Fruit fly (Drosophila melanogaster): Measurements from ENCODE around the gene AMPKalpha.

AMPKalpha gene

DNA sequence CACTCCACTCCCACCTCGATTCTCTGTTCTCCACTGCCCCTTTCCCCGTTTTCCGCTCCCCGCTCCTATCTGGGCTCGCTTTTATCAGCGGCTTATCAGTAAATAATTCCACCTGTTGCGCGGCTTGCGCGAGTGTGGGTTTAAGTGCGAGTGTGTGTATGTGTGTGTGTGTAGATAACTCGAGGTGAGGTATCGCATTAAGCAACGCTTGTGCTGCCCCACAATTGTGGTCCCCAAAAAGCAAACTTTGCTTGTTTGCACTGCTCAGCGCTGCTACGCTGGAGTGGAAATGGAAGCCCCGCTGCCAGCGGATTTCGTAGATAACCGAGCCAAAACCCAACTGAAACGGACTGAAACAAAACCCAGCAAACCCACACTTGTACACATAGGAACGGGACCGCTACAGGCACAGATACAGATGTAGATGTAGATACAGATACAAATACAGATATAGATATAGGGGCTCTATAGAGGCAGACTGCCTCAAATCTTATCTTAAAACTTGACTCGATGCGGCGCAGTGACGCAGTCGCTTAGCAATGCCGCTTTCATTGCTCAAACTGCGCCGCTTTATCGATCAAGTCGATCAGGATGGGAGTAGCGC is 11.9 kb downstream of the AMPKalpha start (continued):
- TF ChIP-seq dmrt99B (tag; optimal IDR thresholded peaks at IDR 0.05) (peak; percentile 12), CG10209 (GFP tag; optimal IDR thresholded peaks at IDR 0.05) (peak; percentile 18), pfk (GFP tag; optimal IDR thresholded peaks at IDR 0.05) (peak; percentile 55), CG6813 (GFP tag; optimal IDR thresholded peaks at IDR 0.05) (peak; percentile 7), CG15601 (tag; optimal IDR thresholded peaks at IDR 0.05) (peak; percentile 47), Elba2 (GFP tag; optimal IDR thresholded peaks at IDR 0.05) (no peak), CG18599 (GFP tag; optimal IDR thresholded peaks at IDR 0.05) (peak; percentile 3), CG12769 (tag; optimal IDR thresholded peaks at IDR 0.05) (peak; percentile 32), CG8290 (GFP tag; optimal IDR thresholded peaks at IDR 0.05) (no peak), CG8290 (tag; optimal IDR thresholded peaks at IDR 0.05) (peak in 1 of 2 experiments; percentile 34), CG14050 (GFP tag; IDR thresholded peaks at IDR 0.05) (no peak), CG12104 (GFP tag; optimal IDR thresholded peaks at IDR 0.05) (no peak), kni (GFP tag; optimal IDR thresholded peaks at IDR 0.05) (peak; percentile 76), CG10543 (GFP tag; optimal IDR thresholded peaks at IDR 0.05) (peak; percentile 72), cg (GFP tag; optimal IDR thresholded peaks at IDR 0.05) (peak; percentile 65), CG1603 (tag; optimal IDR thresholded peaks at IDR 0.05) (peak; percentile 15), CG13296 (GFP tag; optimal IDR thresholded peaks at IDR 0.05) (peak; percentile 17), exex (tag; optimal IDR thresholded peaks at IDR 0.05) (peak; percentile 14), Sry-β (GFP tag; optimal IDR thresholded peaks at IDR 0.05) (peak; percentile 15), nau (GFP tag; optimal IDR thresholded peaks at IDR 0.05) (no peak), CG13424 (tag; optimal IDR thresholded peaks at IDR 0.05) (peak; percentile 6), unc-4 (GFP tag; IDR thresholded peaks at IDR 0.05; ENCODE audit: partially characterized antibody) (no peak), kah (GFP tag; optimal IDR thresholded peaks at IDR 0.05) (peak; percentile 84), her (GFP tag; optimal IDR thresholded peaks at IDR 0.05) (no peak), bcd (GFP tag; optimal IDR thresholded peaks at IDR 0.05) (no peak), CG2678 (tag; optimal IDR thresholded peaks at IDR 0.05) (peak; percentile 35), chinmo (GFP tag; IDR thresholded peaks at IDR 0.05; ENCODE audit: partially characterized antibody) (0 out of 4 replicates have a peak, but pooled peaks have one; percentile 11), da (GFP tag; optimal IDR thresholded peaks at IDR 0.05) (no peak), GATAe (GFP tag; conservative IDR thresholded peaks at IDR 0.05) (peak; percentile 56), CG17568 (GFP tag; optimal IDR thresholded peaks at IDR 0.05) (no peak), Adf1 (GFP tag; IDR thresholded peaks at IDR 0.05) (peak; percentile 32), stc (GFP tag; IDR thresholded peaks at IDR 0.05) (0 out of 2 replicates have a peak, but pooled peaks have one; percentile 19), ATbp (GFP tag; optimal IDR thresholded peaks at IDR 0.05) (peak; percentile 53), CG11723 (GFP tag; optimal IDR thresholded peaks at IDR 0.05) (peak; percentile 28), wek (GFP tag; optimal IDR thresholded peaks at IDR 0.05) (peak; percentile 42), CG2199 (GFP tag; IDR thresholded peaks at IDR 0.05) (no peak), bsh (GFP tag; optimal IDR thresholded peaks at IDR 0.05) (peak in 1 of 2 experiments; percentile 2), ci (GFP tag; IDR thresholded peaks at IDR 0.05) (peak; percentile 38; the same call in 1 of the 3 replicates)

DNA sequence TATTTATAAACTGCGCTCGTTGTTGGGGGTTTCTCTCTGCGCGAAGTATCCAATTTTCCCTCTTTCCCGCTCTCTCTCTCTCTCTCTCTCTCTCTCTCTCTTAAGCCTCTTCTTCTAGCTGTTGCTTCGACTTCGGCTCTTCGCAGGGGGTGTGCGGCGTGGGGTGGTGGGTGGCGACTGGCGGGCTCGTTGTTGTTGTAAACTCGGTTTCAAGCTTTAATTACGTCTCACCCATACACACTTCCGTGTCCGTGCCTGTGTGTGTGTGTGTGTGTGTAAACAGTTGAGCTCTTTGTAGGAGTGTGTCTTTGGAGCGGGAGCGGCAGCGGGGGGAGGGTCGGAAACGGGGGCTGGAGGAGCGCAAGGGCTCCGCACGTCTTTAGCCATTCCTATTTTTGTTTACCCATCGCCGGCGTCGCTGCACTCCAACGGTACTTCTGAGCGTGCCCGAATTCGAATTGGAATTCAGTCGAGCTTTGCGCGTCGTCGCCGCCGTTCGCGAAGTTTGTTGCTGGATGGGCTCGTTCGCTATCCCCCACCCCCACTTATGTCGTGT is 12.9 kb downstream of the AMPKalpha start:
- TF ChIP-seq CG9932 (GFP tag; IDR thresholded peaks at IDR 0.05) (no peak), CG11695 (GFP tag; IDR thresholded peaks at IDR 0.05) (no peak), nau (GFP tag; optimal IDR thresholded peaks at IDR 0.05) (no peak), CG10959 (GFP tag; IDR thresholded peaks at IDR 0.05) (no peak), kni (GFP tag; optimal IDR thresholded peaks at IDR 0.05) (peak; percentile 52), CG16863 (GFP tag; optimal IDR thresholded peaks at IDR 0.05) (no peak), Dll (GFP tag; IDR thresholded peaks at IDR 0.05; ENCODE audit: partially characterized antibody) (no peak), Ets65A (GFP tag) (peak; percentile 8), CG3995 (GFP tag; optimal IDR thresholded peaks at IDR 0.05) (no peak), E2f1 (GFP tag; IDR thresholded peaks at IDR 0.05) (no peak), pros (GFP tag; optimal IDR thresholded peaks at IDR 0.05) (peak; percentile 75), CG17912 (GFP tag; optimal IDR thresholded peaks at IDR 0.05) (no peak), Lpt (GFP tag; optimal IDR thresholded peaks at IDR 0.05) (peak; percentile 70), CG1832 (GFP tag; optimal IDR thresholded peaks at IDR 0.05) (peak; percentile 43)

Data from whole organism, embryonic.